Fruit fly (Drosophila melanogaster): ENCODE results near the gene CG12099.
A peak's percentile ranks its signal among the peaks of the same experiment; 100 is the strongest.

CG12099 gene

dm6 chr3L:1579169-1579853 lies 21.0 kb upstream of the CG12099 start (continued):
- TF ChIP-seq Usf (GFP tag; optimal IDR thresholded peaks at IDR 0.05) (peak; percentile 41), Fer1 (GFP tag; optimal IDR thresholded peaks at IDR 0.05) (peak; percentile 78), Rfx (GFP tag; IDR thresholded peaks at IDR 0.05) (peak; percentile 51; the same call in 1 of the 2 replicates), psq (GFP tag; optimal IDR thresholded peaks at IDR 0.05) (peak; percentile 55), CG9932 (GFP tag; IDR thresholded peaks at IDR 0.05) (no peak), sqz (GFP tag; optimal IDR thresholded peaks at IDR 0.05) (peak; percentile 76), Meics (GFP tag; optimal IDR thresholded peaks at IDR 0.05) (peak; percentile 55), insv (GFP tag; optimal IDR thresholded peaks at IDR 0.05) (peak in 1 of 2 experiments; percentile 47), Hr3 (GFP tag; optimal IDR thresholded peaks at IDR 0.05) (peak; percentile 18), tna (GFP tag; IDR thresholded peaks at IDR 0.05; ENCODE audit: partially characterized antibody) (no peak), CG6175 (GFP tag; IDR thresholded peaks at IDR 0.05) (no peak), dpn (GFP tag; optimal IDR thresholded peaks at IDR 0.05) (peak; percentile 50 to 54), Oli (tag; optimal IDR thresholded peaks at IDR 0.05) (peak; percentile 64), CG2120 (GFP tag; optimal IDR thresholded peaks at IDR 0.05) (peak; percentile 54), her (GFP tag; optimal IDR thresholded peaks at IDR 0.05) (peak; percentile 26), org-1 (GFP tag; optimal IDR thresholded peaks at IDR 0.05) (peak; percentile 78), oc (tag; optimal IDR thresholded peaks at IDR 0.05) (peak; percentile 93), cato (GFP tag; optimal IDR thresholded peaks at IDR 0.05; ENCODE audit: borderline replicate concordance) (peak; percentile 47), CG6689 (GFP tag; IDR thresholded peaks at IDR 0.05) (peak; percentile 61), Spps (tag; optimal IDR thresholded peaks at IDR 0.05) (peak; percentile 71), CG2202 (tag; optimal IDR thresholded peaks at IDR 0.05) (peak; percentile 92), E2f2 (GFP tag; IDR thresholded peaks at IDR 0.05) (no peak; the same call in 1 of the 2 replicates), Rx (GFP tag; IDR thresholded peaks at IDR 0.05) (no peak; the same call in 1 of the 2 replicates), CG12299 (tag; optimal IDR thresholded peaks at IDR 0.05) (peak; percentile 51), CG1024 (GFP tag; IDR thresholded peaks at IDR 0.05) (peak; percentile 45), Trl (optimal IDR thresholded peaks at IDR 0.05) (no peak), Trl (GFP tag; optimal IDR thresholded peaks at IDR 0.05) (peak; percentile 69), Hsf (GFP tag; optimal IDR thresholded peaks at IDR 0.05) (peak; percentile 43), bcd (GFP tag; optimal IDR thresholded peaks at IDR 0.05) (peak; percentile 61), klu (GFP tag; IDR thresholded peaks at IDR 0.05) (peak; percentile 13; the same call in 1 of the 2 replicates), pros (GFP tag; optimal IDR thresholded peaks at IDR 0.05) (peak; percentile 48), Hey (tag; optimal IDR thresholded peaks at IDR 0.05) (peak; percentile 29), pfk (GFP tag; optimal IDR thresholded peaks at IDR 0.05) (peak; percentile 48), row (GFP tag; IDR thresholded peaks at IDR 0.05) (peak; percentile 65), maf-S (GFP tag; optimal IDR thresholded peaks at IDR 0.05) (peak; percentile 46), CG5245 (GFP tag; optimal IDR thresholded peaks at IDR 0.05) (no peak), CG3838 (GFP tag; optimal IDR thresholded peaks at IDR 0.05) (peak; percentile 67), CG14050 (GFP tag; IDR thresholded peaks at IDR 0.05) (peak; percentile 17; the same call in 1 of the 3 replicates), CG8388 (GFP tag; optimal IDR thresholded peaks at IDR 0.05) (peak; percentile 76), dm (GFP tag; optimal IDR thresholded peaks at IDR 0.05) (peak; percentile 5), Hand (GFP tag; optimal IDR thresholded peaks at IDR 0.05) (peak; percentile 40), CG9876 (GFP tag; optimal IDR thresholded peaks at IDR 0.05) (peak; percentile 44), chinmo (GFP tag; IDR thresholded peaks at IDR 0.05; ENCODE audit: partially characterized antibody) (0 out of 4 replicates have a peak, but pooled peaks have one; percentile 26), danr (GFP tag; IDR thresholded peaks at IDR 0.05) (no peak), CG15696 (tag; optimal IDR thresholded peaks at IDR 0.05) (peak; percentile 95), ERR (GFP tag; optimal IDR thresholded peaks at IDR 0.05) (no peak), CG43689 (GFP tag; IDR thresholded peaks at IDR 0.05) (peak; percentile 45; the same call in 1 of the 2 replicates), Blimp-1 (GFP tag; optimal IDR thresholded peaks at IDR 0.05) (peak; percentile 92), Mrtf (GFP tag; IDR thresholded peaks at IDR 0.05) (no peak), Dll (GFP tag; IDR thresholded peaks at IDR 0.05; ENCODE audit: partially characterized antibody) (no peak)
